Worm (Caenorhabditis elegans) whole organism, L1 larva: ENCODE measurements around the gene F59A6.4.

Source experiments
- C04F5.9 ChIP-seq: sonication (generic microtip); optimal IDR thresholded peaks from 2 replicates; lab custom pipeline; 2016; ENCODE audit warnings: missing genetic modification characterization, missing compliant biosample characterization
- C16A3.4 ChIP-seq: fragments of 150-350 bp; optimal IDR thresholded peaks from 2 replicates; lab custom pipeline; 2014; ENCODE audit warnings: missing biosample characterization, missing genetic modification characterization
- Y116A8C.19 ChIP-seq: sonication (generic microtip); optimal IDR thresholded peaks from 2 replicates; lab custom pipeline; 2016; ENCODE audit warnings: missing compliant biosample characterization, missing genetic modification characterization, borderline replicate concordance
- aha-1 ChIP-seq: fragments of 150-350 bp; optimal IDR thresholded peaks from 2 replicates; lab custom pipeline; 2014; ENCODE audit warnings: missing biosample characterization, missing genetic modification characterization
- ceh-82 ChIP-seq, 3 experiments: fragments of 150-350 bp in 1 of 3; sonication (generic microtip) in 2 of 3; optimal IDR thresholded peaks; 2 replicates each; lab custom pipeline; 2014 to 2017; ENCODE audit warnings: missing biosample characterization in 3 of 3, missing genetic modification characterization in 3 of 3
- ceh-90 ChIP-seq: sonication (generic microtip); optimal IDR thresholded peaks from 2 replicates; lab custom pipeline; 2016; ENCODE audit warnings: missing genetic modification characterization, missing compliant biosample characterization
- ces-1 ChIP-seq: fragments of 150-350 bp; optimal IDR thresholded peaks from 2 replicates; lab custom pipeline; 2014; ENCODE audit warnings: missing biosample characterization, missing genetic modification reagents, missing genetic modification characterization
- dpl-1 ChIP-seq, 3 experiments: fragments of 150-350 bp in 2 of 3; sonication (generic microtip) in 1 of 3; optimal IDR thresholded peaks; 2 replicates each; lab custom pipeline; 2014 to 2017; ENCODE audit warnings: missing biosample characterization in 3 of 3, missing genetic modification characterization in 3 of 3, missing genetic modification reagents in 3 of 3
- dsc-1 ChIP-seq: sonication (generic microtip); optimal IDR thresholded peaks from 2 replicates; lab custom pipeline; 2016; ENCODE audit warnings: mild to moderate bottlenecking, missing genetic modification characterization, missing compliant biosample characterization
- efl-1 ChIP-seq, 4 experiments: fragments of 150-350 bp; optimal IDR thresholded peaks in 3 of 4; peaks in 1 of 4; 1 replicate in 1 of 4; 2 replicates in 3 of 4; lab custom pipeline; 2014; ENCODE audit warnings: missing biosample characterization in 2 of 4, missing genetic modification characterization in 2 of 4, missing genetic modification reagents in 2 of 4
- elt-2 ChIP-seq: sonication (generic microtip); optimal IDR thresholded peaks from 2 replicates; lab custom pipeline; 2016; ENCODE audit warnings: missing genetic modification characterization, mild to moderate bottlenecking, inconsistent platforms, missing compliant biosample characterization, missing genetic modification reagents
- elt-3 ChIP-seq, 6 experiments: fragments of 150-350 bp in 1 of 6; sonication (generic microtip); optimal IDR thresholded peaks; 2 replicates each; lab custom pipeline; 2017 to 2018; ENCODE audit warnings: missing biosample characterization in 6 of 6, missing genetic modification characterization in 6 of 6, inconsistent platforms in 1 of 6
- fkh-4 ChIP-seq: sonication (generic microtip); optimal IDR thresholded peaks from 2 replicates; lab custom pipeline; 2016; ENCODE audit warnings: missing compliant biosample characterization, missing genetic modification characterization, borderline replicate concordance
- fkh-8 ChIP-seq: sonication (generic microtip); optimal IDR thresholded peaks from 2 replicates; lab custom pipeline; 2016; ENCODE audit warnings: mild to moderate bottlenecking, missing genetic modification characterization, missing compliant biosample characterization
- fos-1 ChIP-seq: fragments of 150-350 bp; optimal IDR thresholded peaks from 2 replicates; lab custom pipeline; 2014; ENCODE audit warnings: missing biosample characterization, missing genetic modification characterization
- grh-1 ChIP-seq: fragments of 200-800 bp; sonication (Bioruptor generic); IDR thresholded peaks from 2 replicates; pipeline ENCODE4 v1.3.6; 2022; ENCODE audit warnings: missing genetic modification reagents, missing genetic modification characterization, missing compliant biosample characterization
- hlh-17 ChIP-seq: fragments of 200-800 bp; sonication (Bioruptor generic); optimal IDR thresholded peaks from 2 replicates; lab custom pipeline; 2018; ENCODE audit warnings: missing genetic modification characterization, mild to moderate bottlenecking, missing compliant biosample characterization, moderate library complexity, borderline replicate concordance
- isw-1 ChIP-seq: fragments of 200-800 bp; sonication (Bioruptor generic); IDR thresholded peaks from 2 replicates; pipeline ENCODE4 v1.3.6; 2022; ENCODE audit warnings: missing genetic modification characterization, missing compliant biosample characterization
- lin-14 ChIP-seq: fragments of 200-800 bp; sonication (Bioruptor generic); optimal IDR thresholded peaks from 2 replicates; lab custom pipeline; 2018; ENCODE audit warnings: mild to moderate bottlenecking, missing genetic modification characterization, moderate library complexity, missing compliant biosample characterization
- lin-15B ChIP-seq: fragments of 150-350 bp; sonication (generic microtip); optimal IDR thresholded peaks from 3 replicates; lab custom pipeline; 2014; ENCODE audit warnings: missing biosample characterization, missing genetic modification characterization
- lin-39 ChIP-seq: fragments of 150-350 bp; optimal IDR thresholded peaks from 2 replicates; lab custom pipeline; 2014; ENCODE audit warnings: missing biosample characterization, missing genetic modification reagents, missing genetic modification characterization
- lir-3 ChIP-seq: sonication (generic microtip); optimal IDR thresholded peaks from 2 replicates; lab custom pipeline; 2016; ENCODE audit warnings: mild to moderate bottlenecking, missing genetic modification characterization, moderate library complexity, missing compliant biosample characterization; ENCODE audit not compliant: poor library complexity
- mab-9 ChIP-seq: fragments of 200-800 bp; sonication (Bioruptor generic); IDR thresholded peaks from 2 replicates; pipeline ENCODE4 v1.3.6; 2022; ENCODE audit warnings: missing genetic modification reagents, missing genetic modification characterization, missing compliant biosample characterization
- mdl-1 ChIP-seq, 2 experiments: fragments of 150-350 bp; optimal IDR thresholded peaks; 2 replicates each; lab custom pipeline; 2014 to 2017; ENCODE audit warnings: missing biosample characterization in 2 of 2, missing genetic modification characterization in 2 of 2, inconsistent platforms in 1 of 2
- nhr-237 ChIP-seq: fragments of 150-350 bp; optimal IDR thresholded peaks from 2 replicates; lab custom pipeline; 2014; ENCODE audit warnings: missing biosample characterization, missing genetic modification characterization
- nhr-28 ChIP-seq: fragments of 150-350 bp; optimal IDR thresholded peaks from 2 replicates; lab custom pipeline; 2014; ENCODE audit warnings: missing biosample characterization, missing genetic modification characterization
- nhr-47 ChIP-seq: sonication (generic microtip); optimal IDR thresholded peaks from 2 replicates; lab custom pipeline; 2016; ENCODE audit warnings: mild to moderate bottlenecking, missing genetic modification characterization, moderate library complexity, missing compliant biosample characterization
- nhr-85 ChIP-seq: sonication (generic microtip); peaks from one replicate; lab custom pipeline; 2016; ENCODE audit warnings: missing genetic modification characterization, inconsistent platforms, missing compliant biosample characterization
- sox-4 ChIP-seq: sonication (generic microtip); optimal IDR thresholded peaks from 2 replicates; lab custom pipeline; 2016; ENCODE audit warnings: missing genetic modification characterization, missing compliant biosample characterization
- sup-37 ChIP-seq: fragments of 200-800 bp; sonication (Bioruptor generic); optimal IDR thresholded peaks from 2 replicates; lab custom pipeline; 2018; ENCODE audit warnings: mild to moderate bottlenecking, missing genetic modification characterization, missing compliant biosample characterization
- swsn-7 ChIP-seq: sonication (generic microtip); optimal IDR thresholded peaks from 2 replicates; lab custom pipeline; 2016; ENCODE audit warnings: missing genetic modification characterization, missing compliant biosample characterization
- unc-62 ChIP-seq: fragments of 150-350 bp; optimal IDR thresholded peaks from 2 replicates; lab custom pipeline; 2014; ENCODE audit warnings: missing biosample characterization, missing genetic modification reagents, missing genetic modification characterization
- unc-98 ChIP-seq: fragments of 200-800 bp; sonication (Bioruptor generic); IDR thresholded peaks from 2 replicates; pipeline ENCODE4 v1.3.6; 2022; ENCODE audit warnings: missing genetic modification characterization, missing compliant biosample characterization
- xbp-1 ChIP-seq: sonication (generic microtip); optimal IDR thresholded peaks from 2 replicates; lab custom pipeline; 2016; ENCODE audit warnings: missing genetic modification characterization, missing compliant biosample characterization
- ztf-11 ChIP-seq, 2 experiments: sonication (generic microtip); optimal IDR thresholded peaks; 2 replicates each; lab custom pipeline; 2016 to 2017; ENCODE audit warnings: missing genetic modification characterization in 2 of 2, missing biosample characterization in 1 of 2, missing compliant biosample characterization in 1 of 2

Gene F59A6.4

DNA sequence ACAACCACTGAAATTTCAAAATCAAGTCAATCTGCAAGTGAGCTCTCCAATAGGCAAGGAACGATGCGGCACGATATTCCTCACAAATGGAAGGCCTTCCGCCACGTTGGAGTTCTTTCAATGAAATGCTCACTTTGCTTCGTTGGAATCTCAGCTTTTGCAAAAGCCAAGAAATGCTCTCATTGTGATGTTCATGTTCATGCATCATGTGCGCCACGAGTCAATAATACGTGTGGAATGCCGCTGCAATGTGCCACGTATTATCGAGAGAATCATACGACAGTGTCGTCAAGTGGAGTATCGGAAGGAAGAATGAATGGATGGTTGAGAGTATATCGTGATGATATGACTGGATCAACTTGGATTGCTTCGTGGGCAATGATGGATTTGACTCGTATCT is 3.0 kb upstream of the F59A6.4 start:
- no peak for TF ChIP-seq fkh-8 (tag; lab: Kevin White, UChicago)
- no peak for TF ChIP-seq ces-1
- no peak for TF ChIP-seq efl-1 (optimal IDR thresholded peaks at IDR 0.05; lab: Kevin White, UChicago)
- TF ChIP-seq efl-1 (GFP tag; optimal IDR thresholded peaks at IDR 0.05 in 1 of 2; lab: Kevin White, UChicago): peak in 1 of 2 experiments; percentile 94

DNA sequence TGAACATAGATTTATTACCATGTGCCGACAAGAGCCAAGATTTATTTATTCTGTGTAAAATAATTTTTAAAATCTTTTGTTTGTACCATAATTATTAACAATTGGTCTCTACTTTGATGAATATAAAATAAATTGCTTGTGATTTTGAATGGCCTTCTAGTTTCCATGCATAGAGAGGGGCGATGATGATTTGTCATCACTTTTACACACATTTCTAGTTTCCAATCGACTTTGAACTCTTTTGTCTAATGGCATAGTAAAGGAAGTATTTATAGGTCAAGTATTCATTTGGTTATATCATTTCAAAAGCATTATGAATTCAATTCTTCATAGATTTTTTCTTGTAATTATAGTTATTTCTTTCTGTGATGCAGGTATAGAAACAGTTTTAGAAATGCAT is 1.2 kb upstream of the F59A6.4 start, which contains the start of gene F59A6.10:
Gene F59A6.10, plus strand, starts transcription at position 301 of the 400 bp plus-strand sequence.
- no peak for TF ChIP-seq lir-3 (tag; lab: Kevin White, UChicago)
- TF ChIP-seq C16A3.4 (tag; lab: Kevin White, UChicago): no peak
- no peak for TF ChIP-seq isw-1 (GFP tag; lab: Robert Waterston, UW)
- no peak for TF ChIP-seq xbp-1 (tag; lab: Kevin White, UChicago)
- no peak for TF ChIP-seq dsc-1
- no peak for TF ChIP-seq nhr-47 (tag; lab: Kevin White, UChicago)
- TF ChIP-seq lin-15B (tag; lab: Kevin White, UChicago): no peak
- no peak for TF ChIP-seq mab-9 (GFP tag; lab: Robert Waterston, UW)
- no peak for TF ChIP-seq aha-1 (tag; lab: Kevin White, UChicago)
- no peak for TF ChIP-seq swsn-7 (tag; lab: Kevin White, UChicago)
- TF ChIP-seq mdl-1 (tag; optimal IDR thresholded peaks at IDR 0.05; lab: Kevin White, UChicago): no peak
- no peak for TF ChIP-seq elt-2
- TF ChIP-seq C04F5.9: no peak

DNA sequence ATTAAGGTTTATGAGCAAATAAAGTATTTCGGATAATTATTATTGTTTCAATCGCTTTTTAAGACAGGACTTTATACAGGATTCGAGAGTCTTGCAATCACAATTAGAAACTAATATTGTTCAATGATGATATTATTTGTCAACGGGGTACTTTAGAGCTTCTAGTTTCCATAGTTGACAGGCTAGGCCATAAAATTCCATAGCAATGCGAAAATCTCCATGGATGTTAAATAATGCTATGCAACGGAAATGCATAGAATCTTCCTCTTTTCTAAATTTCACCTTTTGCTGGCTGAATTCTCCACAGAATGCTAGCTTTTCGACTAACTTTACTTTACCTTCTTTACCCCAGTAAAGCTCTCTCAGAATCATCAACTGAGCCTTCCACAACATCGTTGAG is 3.2 kb downstream of the F59A6.4 start, which contains the start of gene F59A6.3:
Gene F59A6.3, plus strand, starts transcription at position 301 of the 400 bp plus-strand sequence.
- TF ChIP-seq lin-14 (GFP tag; lab: Kevin White, UChicago) (no peak), fos-1 (no peak), sox-4 (tag; lab: Kevin White, UChicago) (no peak), grh-1 (no peak), lir-3 (tag; lab: Kevin White, UChicago) (no peak), nhr-28 (tag; lab: Kevin White, UChicago) (no peak), nhr-85 (tag; lab: Kevin White, UChicago) (no peak), lin-15B (tag; lab: Kevin White, UChicago) (no peak), sup-37 (GFP tag; lab: Kevin White, UChicago) (no peak), ztf-11 (tag; optimal IDR thresholded peaks at IDR 0.05; lab: Kevin White, UChicago) (no peak)

DNA sequence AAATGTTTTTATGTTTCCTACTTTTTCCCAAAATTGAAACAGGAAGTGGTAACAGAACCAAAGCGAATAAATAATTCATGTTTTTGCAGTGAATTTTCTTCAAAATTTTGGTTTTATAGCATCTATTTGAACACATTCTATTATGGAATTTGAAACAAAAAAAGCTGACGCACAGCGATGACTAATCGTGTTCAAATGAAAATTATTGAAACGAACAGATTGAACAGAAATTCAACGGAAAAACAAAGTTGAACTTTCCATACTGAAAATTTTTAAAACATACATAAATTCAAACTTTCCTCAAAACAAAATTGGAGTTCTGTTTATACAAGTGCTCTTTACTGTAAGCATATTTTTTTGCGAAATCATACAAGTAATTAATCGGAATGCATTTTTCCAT is 7.1 kb downstream of the F59A6.4 start, which contains the start of gene F59A6.12:
Gene F59A6.12, minus strand, starts transcription at position 101 of the 400 bp plus-strand sequence.
- TF ChIP-seq unc-62 (no peak), dpl-1 (GFP tag; optimal IDR thresholded peaks at IDR 0.05; lab: Kevin White, UChicago) (no peak), Y116A8C.19 (tag; lab: Kevin White, UChicago) (no peak), lin-39 (tag; lab: Kevin White, UChicago) (no peak), elt-3 (tag; optimal IDR thresholded peaks at IDR 0.05; lab: Kevin White, UChicago) (no peak), hlh-17 (GFP tag; lab: Kevin White, UChicago) (no peak), ceh-82 (tag; optimal IDR thresholded peaks at IDR 0.05; lab: Kevin White, UChicago) (no peak), isw-1 (GFP tag; lab: Robert Waterston, UW) (no peak)

DNA sequence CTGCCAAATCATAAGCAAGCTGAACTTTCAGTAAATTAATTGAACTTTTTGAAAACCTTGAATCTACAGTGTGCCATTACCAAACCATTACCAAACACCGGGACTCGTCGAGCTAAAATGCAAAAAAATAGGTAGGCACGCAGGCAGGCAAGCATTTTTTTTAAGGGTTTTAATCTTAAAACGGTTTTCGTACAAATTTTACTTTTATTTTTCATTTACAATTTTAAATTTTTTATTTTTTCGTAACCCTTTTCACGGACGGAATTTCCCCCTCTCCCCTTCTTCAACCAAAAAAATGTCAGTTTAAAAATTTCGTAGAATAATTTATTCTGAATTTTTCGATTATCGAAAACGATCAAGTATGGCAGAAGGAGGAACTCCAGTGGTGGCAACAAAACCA is 9.5 kb downstream of the F59A6.4 start, which contains the start of gene F59A6.2:
Gene F59A6.2, plus strand, starts transcription at position 301 of the 400 bp plus-strand sequence.
- TF ChIP-seq isw-1 (GFP tag; lab: Robert Waterston, UW) (no peak), ceh-90 (tag; lab: Kevin White, UChicago) (no peak), elt-3 (tag; optimal IDR thresholded peaks at IDR 0.05; lab: Kevin White, UChicago) (no peak), unc-98 (GFP tag; lab: Robert Waterston, UW) (no peak), elt-2 (no peak), fkh-4 (tag; lab: Kevin White, UChicago) (no peak), nhr-237 (tag; lab: Kevin White, UChicago) (no peak), swsn-7 (tag; lab: Kevin White, UChicago) (no peak)
